Fruit fly (Drosophila melanogaster) whole organism, embryonic: Measurements from ENCODE around the gene CG43400.

ENCODE experiments used
- Atf-2 ChIP-seq: fragments of 200-800 bp; sonication (Bioruptor generic); optimal IDR thresholded peaks from 2 replicates; lab custom pipeline; 2016; ENCODE audit warnings: missing biosample characterization, missing genetic modification characterization
- BEAF-32 ChIP-seq: fragments of 200-800 bp; sonication (Bioruptor generic); optimal IDR thresholded peaks from 3 replicates; lab custom pipeline; 2017; ENCODE audit warnings: missing biosample characterization, missing genetic modification characterization, mild to moderate bottlenecking, moderate library complexity, missing genetic modification reagents
- Bgb ChIP-seq: fragments of 200-800 bp; sonication (Bioruptor generic); IDR thresholded peaks from 2 replicates; pipeline ENCODE4 v1.3.6; 2022; ENCODE audit warnings: missing biosample characterization, missing genetic modification characterization; ENCODE audit not compliant: partially characterized antibody
- CG10366 ChIP-seq: fragments of 200-800 bp; sonication (Bioruptor generic); IDR thresholded peaks from 2 replicates; pipeline ENCODE4 v1.3.6; 2022; ENCODE audit warnings: missing biosample characterization, missing genetic modification characterization
- CG11093 ChIP-seq: fragments of 200-800 bp; sonication (Bioruptor generic); IDR thresholded peaks from 3 replicates; pipeline ENCODE4 v1.3.6; 2022; ENCODE audit warnings: missing biosample characterization, missing genetic modification characterization
- CG11398 ChIP-seq: fragments of 200-800 bp; sonication (Bioruptor generic); optimal IDR thresholded peaks from 2 replicates; lab custom pipeline; 2016; ENCODE audit warnings: missing biosample characterization, missing genetic modification characterization
- CG12071 ChIP-seq: fragments of 200-800 bp; sonication (Bioruptor generic); optimal IDR thresholded peaks from 3 replicates; lab custom pipeline; 2018; ENCODE audit warnings: missing biosample characterization, mild to moderate bottlenecking, missing genetic modification characterization
- CG12104 ChIP-seq: fragments of 200-800 bp; sonication (Bioruptor generic); optimal IDR thresholded peaks from 3 replicates; lab custom pipeline; 2016; ENCODE audit warnings: missing biosample characterization, missing genetic modification characterization
- CG12236 ChIP-seq: fragments of 200-800 bp; sonication (Bioruptor generic); optimal IDR thresholded peaks from 2 replicates; lab custom pipeline; 2016; ENCODE audit warnings: missing biosample characterization, missing genetic modification characterization
- CG1233 ChIP-seq: fragments of 200-800 bp; sonication (Bioruptor generic); optimal IDR thresholded peaks from 4 replicates; lab custom pipeline; 2018; ENCODE audit warnings: missing biosample characterization, mild to moderate bottlenecking, missing genetic modification characterization
- CG12769 ChIP-seq: fragments of 200-800 bp; sonication (Bioruptor generic); optimal IDR thresholded peaks from 2 replicates; lab custom pipeline; 2019; ENCODE audit warnings: missing biosample characterization, mild to moderate bottlenecking, missing genetic modification characterization, moderate library complexity
- CG13624 ChIP-seq: fragments of 200-800 bp; sonication (Bioruptor generic); optimal IDR thresholded peaks from 2 replicates; lab custom pipeline; 2016; ENCODE audit warnings: missing biosample characterization, missing genetic modification characterization
- CG15514 ChIP-seq: fragments of 200-800 bp; sonication (Bioruptor generic); optimal IDR thresholded peaks from 3 replicates; lab custom pipeline; 2017; ENCODE audit warnings: missing biosample characterization, missing genetic modification characterization, mild to moderate bottlenecking, moderate library complexity, missing genetic modification reagents
- CG30020 ChIP-seq: fragments of 200-800 bp; optimal IDR thresholded peaks from 2 replicates; lab custom pipeline; 2019; ENCODE audit warnings: missing biosample characterization, mild to moderate bottlenecking, missing genetic modification characterization, moderate library complexity
- CG30403 ChIP-seq: fragments of 200-800 bp; sonication (Bioruptor generic); optimal IDR thresholded peaks from 3 replicates; lab custom pipeline; 2016; ENCODE audit warnings: missing biosample characterization, missing genetic modification characterization
- CG34224 ChIP-seq: fragments of 200-800 bp; sonication (Bioruptor generic); IDR thresholded peaks from 3 replicates; pipeline ENCODE4 v1.3.6; 2022; ENCODE audit warnings: missing biosample characterization, missing genetic modification characterization; ENCODE audit not compliant: partially characterized antibody
- CG34376 ChIP-seq: fragments of 200-800 bp; sonication (Bioruptor generic); optimal IDR thresholded peaks from 2 replicates; lab custom pipeline; 2018; ENCODE audit warnings: missing biosample characterization, mild to moderate bottlenecking, missing genetic modification characterization
- CG3847 ChIP-seq: fragments of 200-800 bp; sonication (Bioruptor generic); IDR thresholded peaks from 2 replicates; pipeline ENCODE4 v1.3.6; 2022; ENCODE audit warnings: missing biosample characterization, missing genetic modification characterization
- CG4404 ChIP-seq: fragments of 200-800 bp; sonication (Bioruptor generic); IDR thresholded peaks from 2 replicates; pipeline ENCODE4 v1.3.6; 2022; ENCODE audit warnings: missing biosample characterization, missing genetic modification characterization
- CG4820 ChIP-seq: fragments of 200-800 bp; sonication (Bioruptor generic); optimal IDR thresholded peaks from 3 replicates; lab custom pipeline; 2016; ENCODE audit warnings: missing biosample characterization, missing genetic modification characterization
- CG7372 ChIP-seq: fragments of 200-800 bp; sonication (Bioruptor generic); IDR thresholded peaks from 2 replicates; pipeline ENCODE4 v1.3.6; 2022; ENCODE audit warnings: missing biosample characterization, missing genetic modification characterization
- CG8944 ChIP-seq: fragments of 200-800 bp; sonication (Bioruptor generic); optimal IDR thresholded peaks from 3 replicates; lab custom pipeline; 2016; ENCODE audit warnings: missing biosample characterization, missing genetic modification characterization
- CG9932 ChIP-seq: fragments of 200-800 bp; sonication (Bioruptor generic); IDR thresholded peaks from 2 replicates; pipeline ENCODE4 v1.3.6; 2022; ENCODE audit warnings: missing biosample characterization, missing genetic modification characterization
- Dek ChIP-seq: fragments of 200-800 bp; sonication (Bioruptor generic); optimal IDR thresholded peaks from 3 replicates; lab custom pipeline; 2019; ENCODE audit warnings: missing biosample characterization, mild to moderate bottlenecking, missing genetic modification characterization, moderate library complexity
- Dip2 ChIP-seq: fragments of 200-800 bp; sonication (Bioruptor generic); IDR thresholded peaks from 2 replicates; pipeline ENCODE4 v1.3.6; 2022; ENCODE audit warnings: missing biosample characterization, missing genetic modification characterization
- Dip3 ChIP-seq: fragments of 200-800 bp; sonication (Bioruptor generic); optimal IDR thresholded peaks from 3 replicates; lab custom pipeline; 2016; ENCODE audit warnings: missing biosample characterization, missing genetic modification characterization
- Dref ChIP-seq: fragments of 200-800 bp; sonication (Bioruptor generic); IDR thresholded peaks from 2 replicates; pipeline ENCODE4 v1.3.6; 2022; ENCODE audit warnings: missing biosample characterization, missing genetic modification characterization
- ERR ChIP-seq: fragments of 200-800 bp; sonication (Bioruptor generic); optimal IDR thresholded peaks from 2 replicates; lab custom pipeline; 2016; ENCODE audit warnings: missing biosample characterization, missing genetic modification characterization
- Elba2 ChIP-seq: fragments of 200-800 bp; sonication (Bioruptor generic); optimal IDR thresholded peaks from 3 replicates; lab custom pipeline; 2016; ENCODE audit warnings: missing biosample characterization, missing genetic modification characterization
- GATAe ChIP-seq: fragments of 200-800 bp; sonication (Bioruptor generic); conservative IDR thresholded peaks from 2 replicates; pipeline ENCODE4 v1.3.6; 2022; ENCODE audit warnings: missing biosample characterization, missing genetic modification characterization
- Hand ChIP-seq: fragments of 200-800 bp; sonication (Bioruptor generic); optimal IDR thresholded peaks from 2 replicates; lab custom pipeline; 2017; ENCODE audit warnings: mild to moderate bottlenecking, missing biosample characterization, missing genetic modification reagents, missing genetic modification characterization
- MBD-R2 ChIP-seq: fragments of 200-800 bp; sonication (Bioruptor generic); IDR thresholded peaks from 2 replicates; pipeline ENCODE4 v1.3.6; 2022; ENCODE audit warnings: missing biosample characterization, missing genetic modification characterization
- Scr ChIP-seq: fragments of 200-800 bp; sonication (Bioruptor generic); IDR thresholded peaks from 2 replicates; pipeline ENCODE4 v1.3.6; 2022; ENCODE audit warnings: missing biosample characterization, missing genetic modification characterization; ENCODE audit not compliant: partially characterized antibody
- Stat92E ChIP-seq, 3 experiments: fragments of >200 bp in 2 of 3; fragments of 200-800 bp in 1 of 3; sonication (Bioruptor generic) in 1 of 3; optimal IDR thresholded peaks; 2 replicates each; lab custom pipeline; 2017 to 2019; ENCODE audit warnings: missing biosample characterization in 3 of 3, missing genetic modification characterization in 3 of 3, mild to moderate bottlenecking in 1 of 3, moderate library complexity in 1 of 3
- YL-1 ChIP-seq: fragments of 200-800 bp; sonication (Bioruptor generic); optimal IDR thresholded peaks from 3 replicates; lab custom pipeline; 2017; ENCODE audit warnings: missing biosample characterization, mild to moderate bottlenecking, missing genetic modification characterization
- chinmo ChIP-seq: fragments of 200-800 bp; sonication (Bioruptor generic); IDR thresholded peaks from 4 replicates; pipeline ENCODE4 v1.3.6; 2022; ENCODE audit warnings: missing biosample characterization, missing genetic modification characterization; ENCODE audit not compliant: partially characterized antibody
- dimm ChIP-seq: fragments of 200-800 bp; sonication (Bioruptor generic); IDR thresholded peaks from 2 replicates; pipeline ENCODE4 v1.3.6; 2022; ENCODE audit warnings: missing biosample characterization, missing genetic modification characterization
- dpn ChIP-seq, 2 experiments: fragments of 200-800 bp; sonication (Bioruptor generic); optimal IDR thresholded peaks; 3 replicates each; lab custom pipeline; 2016; ENCODE audit warnings: missing biosample characterization in 2 of 2, missing genetic modification characterization in 2 of 2
- exex ChIP-seq: fragments of 200-800 bp; sonication (Bioruptor generic); optimal IDR thresholded peaks from 4 replicates; lab custom pipeline; 2018; ENCODE audit warnings: missing biosample characterization, mild to moderate bottlenecking, missing genetic modification characterization, moderate library complexity
- grn ChIP-seq: fragments of 200-800 bp; sonication (Bioruptor generic); optimal IDR thresholded peaks from 3 replicates; lab custom pipeline; 2017; ENCODE audit warnings: missing biosample characterization, missing genetic modification characterization
- ind ChIP-seq: fragments of 200-800 bp; sonication (Bioruptor generic); optimal IDR thresholded peaks from 3 replicates; lab custom pipeline; 2016; ENCODE audit warnings: missing biosample characterization, missing genetic modification characterization
- kay ChIP-seq: fragments of 200-800 bp; sonication (Bioruptor generic); optimal IDR thresholded peaks from 2 replicates; lab custom pipeline; 2016; ENCODE audit warnings: missing biosample characterization, missing genetic modification characterization
- ken ChIP-seq: fragments of 200-800 bp; sonication (Bioruptor generic); IDR thresholded peaks from 3 replicates; pipeline ENCODE4 v1.3.6; 2022; ENCODE audit warnings: missing biosample characterization, missing genetic modification characterization
- lbe ChIP-seq: fragments of 200-800 bp; sonication (Bioruptor generic); optimal IDR thresholded peaks from 2 replicates; lab custom pipeline; 2016; ENCODE audit warnings: missing biosample characterization, mild to moderate bottlenecking, missing genetic modification characterization
- lmd ChIP-seq: fragments of 200-800 bp; sonication (Bioruptor generic); IDR thresholded peaks from 2 replicates; pipeline ENCODE4 v1.3.6; 2022; ENCODE audit warnings: missing biosample characterization, missing genetic modification characterization
- mirr ChIP-seq: fragments of 200-800 bp; sonication (Bioruptor generic); optimal IDR thresholded peaks from 3 replicates; lab custom pipeline; 2018; ENCODE audit warnings: missing biosample characterization, mild to moderate bottlenecking, missing genetic modification characterization
- mld ChIP-seq: fragments of 200-800 bp; sonication (Bioruptor generic); IDR thresholded peaks from 3 replicates; pipeline ENCODE4 v1.3.6; 2022; ENCODE audit warnings: missing biosample characterization, missing genetic modification characterization; ENCODE audit not compliant: partially characterized antibody
- sd ChIP-seq: fragments of 200-800 bp; sonication (Bioruptor generic); optimal IDR thresholded peaks from 3 replicates; lab custom pipeline; 2018; ENCODE audit warnings: missing biosample characterization, mild to moderate bottlenecking, missing genetic modification characterization, moderate library complexity
- sens ChIP-seq: fragments of 200-800 bp; sonication (Bioruptor generic); peaks from one replicate; lab custom pipeline; 2016; ENCODE audit warnings: missing biosample characterization, missing genetic modification characterization
- vfl ChIP-seq: fragments of 200-800 bp; sonication (Bioruptor generic); optimal IDR thresholded peaks from 2 replicates; lab custom pipeline; 2016; ENCODE audit warnings: missing biosample characterization, missing genetic modification characterization
- vnd ChIP-seq: fragments of 200-800 bp; sonication (Bioruptor generic); IDR thresholded peaks from 3 replicates; pipeline ENCODE4 v1.3.6; 2022; ENCODE audit warnings: missing biosample characterization, missing genetic modification characterization; ENCODE audit not compliant: partially characterized antibody
- zfh2 ChIP-seq: fragments of 200-800 bp; sonication (Bioruptor generic); optimal IDR thresholded peaks from 2 replicates; lab custom pipeline; 2016; ENCODE audit warnings: missing biosample characterization, missing genetic modification characterization

Gene CG43400

DNA sequence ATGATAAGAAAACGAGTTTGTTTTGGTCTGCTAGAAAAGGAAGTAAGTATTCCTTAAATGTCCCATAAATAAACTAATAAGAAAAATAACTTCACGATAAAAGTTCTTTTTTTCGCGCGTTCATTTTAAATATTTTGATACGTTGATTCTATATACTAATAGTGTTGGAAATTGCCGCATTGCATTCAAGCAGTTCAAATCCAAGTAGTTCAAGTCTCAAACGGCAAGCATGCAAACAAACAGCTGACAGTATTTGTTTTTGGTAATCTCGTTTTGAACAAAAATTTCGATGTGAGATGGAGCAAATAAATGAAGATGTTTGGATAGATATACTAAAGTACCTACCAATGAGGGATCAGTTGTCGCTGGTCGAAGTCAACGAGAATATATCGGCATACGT, 1.8 kb upstream of the CG43400 start, which contains the start of gene CG13088 (continued):
- TF ChIP-seq CG4404 (GFP tag; lab: Robert Waterston, UW) (no peak), Scr (GFP tag; lab: Robert Waterston, UW) (no peak), CG12104 (GFP tag; lab: Kevin White, UChicago) (no peak), CG3847 (GFP tag; lab: Robert Waterston, UW) (peak; percentile 67), CG1233 (peak; percentile 9), ind (peak; percentile 30), ken (GFP tag; lab: Robert Waterston, UW) (peak; percentile 39; the same call in 1 of the 3 replicates), CG15514 (peak; percentile 61), CG8944 (GFP tag; lab: Kevin White, UChicago) (peak; percentile 10), CG13624 (GFP tag; lab: Kevin White, UChicago) (peak; percentile 64), CG34224 (GFP tag; lab: Robert Waterston, UW) (no peak), Elba2 (GFP tag; lab: Kevin White, UChicago) (peak; percentile 32), dpn (GFP tag; optimal IDR thresholded peaks at IDR 0.05; lab: Kevin White, UChicago) (peak; percentile 33 to 47), mld (GFP tag; lab: Robert Waterston, UW) (no peak), CG12769 (no peak), lmd (GFP tag; lab: Robert Waterston, UW) (no peak; the same call in 1 of the 2 replicates), CG12071 (GFP tag; lab: Kevin White, UChicago) (no peak), BEAF-32 (peak; percentile 21), Hand (GFP tag; lab: Kevin White, UChicago) (no peak), MBD-R2 (GFP tag; lab: Robert Waterston, UW) (peak; percentile 94), Dek (peak; percentile 6), Bgb (GFP tag; lab: Robert Waterston, UW) (peak; percentile 45; the same call in 1 of the 2 replicates), kay (GFP tag; lab: Kevin White, UChicago) (no peak), YL-1 (peak; percentile 3), sens (GFP tag; lab: Kevin White, UChicago) (peak; percentile 78), lbe (no peak), vfl (GFP tag; lab: Kevin White, UChicago) (peak; percentile 31), Stat92E (GFP tag; optimal IDR thresholded peaks at IDR 0.05; lab: Kevin White, UChicago) (peak in 1 of 3 experiments; percentile 22), CG9932 (GFP tag; lab: Robert Waterston, UW) (peak; percentile 58), zfh2 (GFP tag; lab: Kevin White, UChicago) (peak; percentile 40), CG11398 (GFP tag; lab: Kevin White, UChicago) (peak; percentile 2), Dref (GFP tag; lab: Robert Waterston, UW) (peak; percentile 54), CG30020 (tag; lab: Kevin White, UChicago) (no peak), Dip3 (peak; percentile 51)

DNA sequence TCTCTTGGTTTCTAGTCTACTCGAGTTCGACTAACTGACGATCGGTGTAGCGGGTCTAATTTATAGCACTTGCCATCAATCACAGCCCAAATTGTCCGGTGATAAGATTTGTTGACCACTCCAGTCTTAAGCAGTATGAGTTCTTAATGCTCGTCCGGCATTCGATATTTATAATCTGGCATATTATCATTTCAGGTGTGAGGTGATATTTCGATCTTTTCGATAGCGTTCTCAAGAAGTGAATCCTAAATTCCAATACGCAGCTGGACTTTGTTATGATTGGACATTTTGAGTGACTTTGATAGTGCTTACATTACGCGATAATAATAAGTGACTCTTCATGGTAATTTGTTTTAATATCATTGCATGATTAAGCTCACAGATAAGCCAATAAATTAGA, 5.7 kb downstream of the CG43400 start, which contains the start of gene Bace:
Gene Bace, minus strand, starts transcription at position 39 of the 400 bp plus-strand sequence.
- TF ChIP-seq CG12236 (GFP tag; lab: Kevin White, UChicago): no peak
- TF ChIP-seq vnd (GFP tag; lab: Robert Waterston, UW): 0 out of 3 replicates have a peak, but pooled peaks have one; percentile 40
- TF ChIP-seq CG11093 (GFP tag; lab: Robert Waterston, UW): no peak
- TF ChIP-seq mirr (GFP tag; lab: Kevin White, UChicago): peak; percentile 70
- no peak for TF ChIP-seq CG30403
- TF ChIP-seq GATAe (GFP tag; lab: Robert Waterston, UW): peak; percentile 45; the same call in 1 of the 2 replicates
- TF ChIP-seq CG7372 (GFP tag; lab: Robert Waterston, UW): no peak
- no peak for TF ChIP-seq ERR (GFP tag; lab: Kevin White, UChicago)
- TF ChIP-seq CG4820 (GFP tag; lab: Kevin White, UChicago): no peak
- no peak for TF ChIP-seq Atf-2 (GFP tag; lab: Kevin White, UChicago)
- TF ChIP-seq grn (GFP tag; lab: Kevin White, UChicago): peak; percentile 85
- no peak for TF ChIP-seq Dip2
- TF ChIP-seq sd: peak; percentile 53
- TF ChIP-seq chinmo (GFP tag; lab: Robert Waterston, UW): no peak
- no peak for TF ChIP-seq dimm
- TF ChIP-seq exex (tag; lab: Kevin White, UChicago): peak; percentile 93
- no peak for TF ChIP-seq CG10366
- peak; percentile 85 for TF ChIP-seq CG34376
